Worm (Caenorhabditis elegans): ENCODE data around the gene F41D9.2.

The F41D9.2 gene

DNA sequence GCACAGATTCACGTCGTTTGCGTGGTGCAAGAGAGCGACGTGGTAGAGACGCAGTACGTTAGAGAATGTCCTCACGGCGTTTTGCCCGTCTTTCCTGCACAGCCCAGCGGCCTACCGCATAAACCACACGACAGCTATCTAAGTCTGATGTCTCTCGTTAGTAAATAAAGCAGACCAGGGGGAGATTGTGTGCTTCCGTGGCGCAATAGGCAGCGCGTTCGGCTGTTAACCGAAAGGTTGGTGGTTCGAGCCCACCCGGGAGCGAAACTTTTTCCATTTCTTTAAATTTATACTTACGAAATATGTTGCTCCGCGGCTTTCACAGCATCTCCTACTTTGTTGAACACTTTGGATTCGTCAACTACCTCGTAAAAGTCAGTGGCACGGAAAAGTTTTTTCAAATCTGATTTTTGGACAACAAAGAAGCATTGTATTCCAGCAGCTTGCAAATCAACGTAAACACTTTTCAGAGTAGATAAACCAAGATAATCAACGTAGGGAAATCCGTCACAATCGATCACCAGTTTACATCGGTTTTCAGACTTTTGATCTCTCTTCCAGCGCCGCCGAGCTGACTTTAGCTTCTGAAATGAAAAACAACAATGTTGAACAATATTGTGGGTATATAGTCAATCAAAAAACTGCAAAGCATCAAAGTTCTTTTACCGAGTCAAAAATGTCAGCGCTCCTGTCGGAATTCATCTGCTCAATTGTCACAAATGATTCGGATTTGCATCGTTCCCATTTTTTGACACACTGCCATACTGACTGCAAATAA, 19.8 kb upstream of the F41D9.2 start:
- TF ChIP-seq bed-3 (GFP tag; optimal IDR thresholded peaks at IDR 0.05) (peak; percentile 93), lin-32 (GFP tag; optimal IDR thresholded peaks at IDR 0.05) (peak; percentile 94), ces-1 (GFP tag; optimal IDR thresholded peaks at IDR 0.05) (peak; percentile 85), unc-62 (GFP tag; optimal IDR thresholded peaks at IDR 0.05) (peak; percentile 57), ceh-43 (GFP tag; optimal IDR thresholded peaks at IDR 0.05) (peak; percentile 94), mab-5 (tag; optimal IDR thresholded peaks at IDR 0.05) (peak; percentile 74), zip-8 (tag; optimal IDR thresholded peaks at IDR 0.05) (peak; percentile 45), nhr-12 (tag; optimal IDR thresholded peaks at IDR 0.05) (peak; percentile 89), ham-2 (GFP tag; optimal IDR thresholded peaks at IDR 0.05) (peak; percentile 99), nhr-237 (tag; optimal IDR thresholded peaks at IDR 0.05) (peak; percentile 89), M03D4.4 (tag; optimal IDR thresholded peaks at IDR 0.05) (peak; percentile 96), ztf-11 (tag; optimal IDR thresholded peaks at IDR 0.05) (peak; percentile 73), nhr-76 (tag; optimal IDR thresholded peaks at IDR 0.05) (no peak), nhr-28 (tag; optimal IDR thresholded peaks at IDR 0.05) (peak; percentile 57), unc-39 (tag; optimal IDR thresholded peaks at IDR 0.05) (peak; percentile 79), lsy-2 (tag; optimal IDR thresholded peaks at IDR 0.05) (peak; percentile 67), unc-120 (tag; optimal IDR thresholded peaks at IDR 0.05; ENCODE audit: poor library complexity, severe bottlenecking) (peak; percentile 97), mep-1 (tag; optimal IDR thresholded peaks at IDR 0.05) (peak; percentile 82), hlh-1 (tag; optimal IDR thresholded peaks at IDR 0.05) (peak; percentile 55), cnd-1 (tag; optimal IDR thresholded peaks at IDR 0.05) (peak; percentile 97), drap-1 (GFP tag; optimal IDR thresholded peaks at IDR 0.05) (peak; percentile 98), elt-1 (tag; optimal IDR thresholded peaks at IDR 0.05; ENCODE audit: borderline replicate concordance, insufficient read depth) (no peak), lin-13 (tag; optimal IDR thresholded peaks at IDR 0.05) (peak; percentile 59), pha-4 (tag; optimal IDR thresholded peaks at IDR 0.05) (peak; percentile 80), ceh-83 (GFP tag; optimal IDR thresholded peaks at IDR 0.05) (peak; percentile 97), tbx-8 (GFP tag; optimal IDR thresholded peaks at IDR 0.05) (peak; percentile 95), flh-1 (GFP tag; optimal IDR thresholded peaks at IDR 0.05) (peak; percentile 89), sem-2 (GFP tag; optimal IDR thresholded peaks at IDR 0.05) (peak; percentile 91), mls-2 (tag; optimal IDR thresholded peaks at IDR 0.05) (peak; percentile 99), snpc-4 (tag; optimal IDR thresholded peaks at IDR 0.05) (no peak), blmp-1 (tag; optimal IDR thresholded peaks at IDR 0.05) (no peak), nhr-2 (tag; optimal IDR thresholded peaks at IDR 0.05) (no peak), ceh-39 (tag; optimal IDR thresholded peaks at IDR 0.05) (no peak), elt-3 (tag; optimal IDR thresholded peaks at IDR 0.05) (peak; percentile 36), sptf-1 (tag; optimal IDR thresholded peaks at IDR 0.05) (peak; percentile 98)

ce11 chrX:8394279-8394678, 9.5 kb upstream of the F41D9.2 start:
- TF ChIP-seq unc-39 (tag; optimal IDR thresholded peaks at IDR 0.05) (no peak), nhr-2 (tag; optimal IDR thresholded peaks at IDR 0.05) (no peak), drap-1 (GFP tag; optimal IDR thresholded peaks at IDR 0.05) (no peak), hlh-1 (tag; optimal IDR thresholded peaks at IDR 0.05) (no peak), flh-1 (GFP tag; optimal IDR thresholded peaks at IDR 0.05) (no peak), pha-4 (tag; optimal IDR thresholded peaks at IDR 0.05) (no peak), nhr-237 (tag; optimal IDR thresholded peaks at IDR 0.05) (no peak), zip-8 (tag; optimal IDR thresholded peaks at IDR 0.05) (no peak), mep-1 (tag; optimal IDR thresholded peaks at IDR 0.05) (no peak), nhr-12 (tag; optimal IDR thresholded peaks at IDR 0.05) (no peak), bed-3 (GFP tag; optimal IDR thresholded peaks at IDR 0.05) (no peak)

DNA sequence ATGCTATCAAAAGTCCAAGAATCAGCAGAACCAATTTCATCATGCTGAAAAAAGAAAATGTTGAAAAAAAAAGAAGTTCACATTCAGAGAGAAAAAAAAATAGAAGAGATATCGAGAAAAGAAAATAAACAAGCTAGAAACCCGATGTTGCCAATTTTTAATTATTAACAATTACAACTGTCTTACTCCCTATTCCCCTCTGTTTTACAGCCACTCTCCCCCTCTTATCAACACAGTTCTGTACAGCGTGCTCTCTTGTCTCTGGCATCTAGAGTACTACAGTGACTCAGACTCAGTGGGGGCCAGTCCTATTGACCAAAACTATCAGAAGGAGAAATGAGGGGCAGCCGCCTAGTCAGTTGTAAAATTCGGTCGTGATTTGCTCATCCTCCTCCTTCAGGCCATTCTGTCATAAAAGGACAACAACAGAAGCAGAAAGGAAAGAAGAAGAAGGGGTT, 7.8 kb upstream of the F41D9.2 start, which contains the start of gene wrk-1:
wrk-1 (minus strand) TSS at position 51 of the 458 bp plus-strand sequence.
- TF ChIP-seq nhr-28 (tag; optimal IDR thresholded peaks at IDR 0.05) (no peak), mab-5 (tag; optimal IDR thresholded peaks at IDR 0.05) (no peak), ztf-11 (tag; optimal IDR thresholded peaks at IDR 0.05) (no peak), flh-1 (GFP tag; optimal IDR thresholded peaks at IDR 0.05) (no peak), hlh-1 (tag; optimal IDR thresholded peaks at IDR 0.05) (no peak), nhr-2 (tag; optimal IDR thresholded peaks at IDR 0.05) (no peak), bed-3 (GFP tag; optimal IDR thresholded peaks at IDR 0.05) (no peak), lin-13 (tag; optimal IDR thresholded peaks at IDR 0.05) (no peak), lin-32 (GFP tag; optimal IDR thresholded peaks at IDR 0.05) (no peak)
